Worm (Caenorhabditis elegans) whole organism, L4 larva: ENCODE results near the gene ceh-48.
A peak's percentile ranks its signal among the peaks of the same experiment; 100 is the strongest.

Source experiments
- ama-1 ChIP-seq: fragments of 150-350 bp; optimal IDR thresholded peaks from 2 replicates; lab custom pipeline; 2014; ENCODE audit warnings: inconsistent platforms, mixed read lengths
- fkh-10 ChIP-seq: fragments of 150-350 bp; optimal IDR thresholded peaks from 2 replicates; lab custom pipeline; 2014; ENCODE audit warnings: missing biosample characterization, missing genetic modification reagents, missing genetic modification characterization
- tra-1 ChIP-seq: fragments of 200-800 bp; sonication (Bioruptor generic); IDR thresholded peaks from 2 replicates; pipeline ENCODE4 v1.3.6; 2022; ENCODE audit warnings: missing genetic modification reagents, missing genetic modification characterization, missing compliant biosample characterization

ce11 chrIV:6806475-6807063, 5.3 kb upstream of the ceh-48 start, which contains the start of gene C17H12.10:
- TF ChIP-seq ama-1 (lab: Kevin White, UChicago) (no peak), fkh-10 (GFP tag; lab: Kevin White, UChicago) (peak; percentile 37), tra-1 (GFP tag; lab: Robert Waterston, UW) (no peak)
